Worm (Caenorhabditis elegans) whole organism, young adult: ENCODE measurements around the gene flp-11.

Experiments used
- B0261.1 ChIP-seq: sonication (generic microtip); optimal IDR thresholded peaks from 2 replicates; lab custom pipeline; 2016; ENCODE audit warnings: mild to moderate bottlenecking, missing genetic modification characterization, moderate library complexity, missing compliant biosample characterization
- C17E4.6 ChIP-seq: fragments of 200-800 bp; sonication (Bioruptor generic); IDR thresholded peaks from 2 replicates; pipeline ENCODE4 v1.3.6; 2022; ENCODE audit warnings: missing genetic modification reagents, missing genetic modification characterization, missing compliant biosample characterization
- F22D6.2 ChIP-seq: sonication (generic microtip); optimal IDR thresholded peaks from 2 replicates; lab custom pipeline; 2016; ENCODE audit warnings: mild to moderate bottlenecking, missing genetic modification characterization, missing compliant biosample characterization
- F23B12.7 ChIP-seq: sonication (generic microtip); optimal IDR thresholded peaks from 2 replicates; lab custom pipeline; 2017; ENCODE audit warnings: missing genetic modification characterization, mild to moderate bottlenecking, missing compliant biosample characterization, antibody characterized with exemption, moderate library complexity; ENCODE audit not compliant: insufficient read depth
- F33H1.4 ChIP-seq: fragments of 200-800 bp; sonication (Bioruptor generic); IDR thresholded peaks from 2 replicates; pipeline ENCODE4 v1.3.6; 2022; ENCODE audit warnings: missing genetic modification reagents, missing genetic modification characterization, missing compliant biosample characterization
- F37B4.10 ChIP-seq: fragments of 200-800 bp; sonication (Bioruptor generic); IDR thresholded peaks from 2 replicates; pipeline ENCODE4 v1.3.6; 2022; ENCODE audit warnings: missing genetic modification characterization, missing compliant biosample characterization
- F57A8.1 ChIP-seq: fragments of 200-800 bp; sonication (Bioruptor generic); optimal IDR thresholded peaks from 2 replicates; lab custom pipeline; 2018; ENCODE audit warnings: mild to moderate bottlenecking, missing genetic modification characterization, moderate library complexity, missing compliant biosample characterization
- Y56A3A.18 ChIP-seq: fragments of 200-800 bp; sonication (Bioruptor generic); IDR thresholded peaks from 2 replicates; pipeline ENCODE4 v1.3.6; 2022; ENCODE audit warnings: missing genetic modification reagents, missing genetic modification characterization, missing compliant biosample characterization
- attf-6 ChIP-seq: fragments of 200-800 bp; sonication (Bioruptor generic); IDR thresholded peaks from 2 replicates; pipeline ENCODE4 v1.3.6; 2022; ENCODE audit warnings: missing genetic modification reagents, missing genetic modification characterization, missing compliant biosample characterization
- bed-1 ChIP-seq: fragments of 200-800 bp; sonication (Bioruptor generic); IDR thresholded peaks from 2 replicates; pipeline ENCODE4 v1.3.6; 2022; ENCODE audit warnings: missing genetic modification reagents, missing genetic modification characterization, missing compliant biosample characterization
- cebp-1 ChIP-seq, 2 experiments: fragments of 200-800 bp in 1 of 2; sonication (Bioruptor generic) in 1 of 2; sonication (generic microtip) in 1 of 2; IDR thresholded peaks in 1 of 2; optimal IDR thresholded peaks in 1 of 2; 2 replicates each; pipeline versions ENCODE4 v1.3.6 to Lab custom; 2017 to 2022; ENCODE audit warnings: missing compliant biosample characterization in 2 of 2, missing genetic modification characterization in 2 of 2, mild to moderate bottlenecking in 1 of 2, missing genetic modification reagents in 1 of 2, moderate library complexity in 1 of 2
- ceh-100 ChIP-seq: fragments of 200-800 bp; sonication (Bioruptor generic); IDR thresholded peaks from 2 replicates; pipeline ENCODE4 v1.3.6; 2022; ENCODE audit warnings: missing genetic modification reagents, missing genetic modification characterization, missing compliant biosample characterization
- ceh-40 ChIP-seq: fragments of 200-800 bp; sonication (Bioruptor generic); IDR thresholded peaks from 2 replicates; pipeline ENCODE4 v1.3.6; 2022; ENCODE audit warnings: missing genetic modification characterization, missing compliant biosample characterization
- ceh-91 ChIP-seq: fragments of 200-800 bp; sonication (Bioruptor generic); IDR thresholded peaks from 2 replicates; pipeline ENCODE4 v1.3.6; 2022; ENCODE audit warnings: missing genetic modification reagents, missing genetic modification characterization, missing compliant biosample characterization
- chd-7 ChIP-seq: sonication (generic microtip); optimal IDR thresholded peaks from 2 replicates; lab custom pipeline; 2016; ENCODE audit warnings: mild to moderate bottlenecking, missing genetic modification characterization, moderate library complexity, missing compliant biosample characterization
- dox-1 ChIP-seq: fragments of 200-800 bp; sonication (Bioruptor generic); IDR thresholded peaks from 2 replicates; pipeline ENCODE4 v1.3.6; 2022; ENCODE audit warnings: missing genetic modification reagents, missing genetic modification characterization, missing compliant biosample characterization
- dpl-1 ChIP-seq: fragments of 150-350 bp; optimal IDR thresholded peaks from 2 replicates; lab custom pipeline; 2014; ENCODE audit warnings: missing biosample characterization, missing genetic modification reagents, missing genetic modification characterization
- efl-1 ChIP-seq: fragments of 150-350 bp; optimal IDR thresholded peaks from 2 replicates; lab custom pipeline; 2014; ENCODE audit warnings: missing biosample characterization, missing genetic modification reagents, missing genetic modification characterization
- egrh-3 ChIP-seq: fragments of 200-800 bp; sonication (Bioruptor generic); IDR thresholded peaks from 2 replicates; pipeline ENCODE4 v1.3.6; 2022; ENCODE audit warnings: missing genetic modification reagents, missing genetic modification characterization, missing compliant biosample characterization
- hmg-1.2 ChIP-seq: fragments of 200-800 bp; sonication (Bioruptor generic); IDR thresholded peaks from 2 replicates; pipeline ENCODE4 v1.3.6; 2022; ENCODE audit warnings: missing genetic modification reagents, missing genetic modification characterization, missing compliant biosample characterization
- let-607 ChIP-seq, 2 experiments: fragments of 200-800 bp in 1 of 2; sonication (Bioruptor generic) in 1 of 2; sonication (generic microtip) in 1 of 2; optimal IDR thresholded peaks; 2 replicates each; lab custom pipeline; 2016 to 2018; ENCODE audit warnings: mild to moderate bottlenecking in 2 of 2, missing compliant biosample characterization in 2 of 2, missing genetic modification characterization in 2 of 2, moderate library complexity in 2 of 2, missing genotype in 1 of 2
- lin-26 ChIP-seq: fragments of 200-800 bp; sonication (Bioruptor generic); IDR thresholded peaks from 2 replicates; pipeline ENCODE4 v1.3.6; 2022; ENCODE audit warnings: missing genetic modification reagents, missing genetic modification characterization, missing compliant biosample characterization
- lin-35 ChIP-seq, 3 experiments: fragments of 150-350 bp in 2 of 3; sonication (generic microtip) in 1 of 3; optimal IDR thresholded peaks; 2 replicates each; lab custom pipeline; 2014 to 2018; ENCODE audit warnings: missing biosample characterization in 3 of 3, missing genetic modification characterization in 3 of 3, missing genetic modification reagents in 3 of 3
- madf-3 ChIP-seq: fragments of 200-800 bp; sonication (Bioruptor generic); IDR thresholded peaks from 2 replicates; pipeline ENCODE4 v1.3.6; 2022; ENCODE audit warnings: missing genetic modification reagents, missing genetic modification characterization, missing compliant biosample characterization
- mcd-1 ChIP-seq: fragments of 200-800 bp; sonication (Bioruptor generic); IDR thresholded peaks from 2 replicates; pipeline ENCODE4 v1.3.6; 2022; ENCODE audit warnings: missing genetic modification reagents, missing genetic modification characterization, missing compliant biosample characterization
- mes-4 ChIP-seq: sonication (generic microtip); optimal IDR thresholded peaks from 2 replicates; lab custom pipeline; 2016; ENCODE audit warnings: missing genotype, missing genetic modification characterization, missing compliant biosample characterization
- mxl-1 ChIP-seq: sonication (generic microtip); optimal IDR thresholded peaks from 2 replicates; lab custom pipeline; 2016; ENCODE audit warnings: missing genetic modification characterization, missing compliant biosample characterization
- nhr-27 ChIP-seq: fragments of 200-800 bp; sonication (Bioruptor generic); optimal IDR thresholded peaks from 2 replicates; lab custom pipeline; 2018; ENCODE audit warnings: mild to moderate bottlenecking, missing genetic modification characterization, moderate library complexity, missing compliant biosample characterization
- pbrm-1 ChIP-seq: fragments of 200-800 bp; sonication (Bioruptor generic); IDR thresholded peaks from 2 replicates; pipeline ENCODE4 v1.3.6; 2022; ENCODE audit warnings: missing genetic modification reagents, missing genetic modification characterization, missing compliant biosample characterization
- rcor-1 ChIP-seq: fragments of 200-800 bp; sonication (Bioruptor generic); IDR thresholded peaks from 2 replicates; pipeline ENCODE4 v1.3.6; 2022; ENCODE audit warnings: missing genetic modification reagents, missing genetic modification characterization, missing compliant biosample characterization
- sdz-38 ChIP-seq: sonication (generic microtip); optimal IDR thresholded peaks from 2 replicates; lab custom pipeline; 2016; ENCODE audit warnings: missing genotype, missing genetic modification characterization, missing compliant biosample characterization
- snpc-1.1 ChIP-seq: sonication (generic microtip); optimal IDR thresholded peaks from 2 replicates; lab custom pipeline; 2017; ENCODE audit warnings: missing genetic modification characterization, mild to moderate bottlenecking, missing compliant biosample characterization, antibody characterized with exemption, moderate library complexity, missing genotype, missing genetic modification reagents; ENCODE audit not compliant: insufficient read depth
- tbx-9 ChIP-seq: sonication (generic microtip); optimal IDR thresholded peaks from 2 replicates; lab custom pipeline; 2016; ENCODE audit warnings: borderline replicate concordance, missing genetic modification characterization, inconsistent platforms, missing compliant biosample characterization
- zfh-2 ChIP-seq: fragments of 200-800 bp; sonication (Bioruptor generic); conservative IDR thresholded peaks from 2 replicates; pipeline ENCODE4 v1.3.6; 2022; ENCODE audit warnings: missing genetic modification reagents, missing genetic modification characterization, missing compliant biosample characterization
- ztf-18 ChIP-seq: sonication (generic microtip); optimal IDR thresholded peaks from 2 replicates; lab custom pipeline; 2016; ENCODE audit warnings: missing genotype, mild to moderate bottlenecking, missing genetic modification characterization, missing compliant biosample characterization
- ztf-26 ChIP-seq: sonication (generic microtip); optimal IDR thresholded peaks from 2 replicates; lab custom pipeline; 2017; ENCODE audit warnings: missing genetic modification characterization, missing compliant biosample characterization

flp-11 gene

ce11 chrX:4654057-4654456, 23.9 kb downstream of the flp-11 start, which contains the start of gene ceh-1 (continued):
- TF ChIP-seq pbrm-1 (GFP tag; lab: Robert Waterston, UW) = no peak
- TF ChIP-seq, all 124 proteins: peak for 0

- TF ChIP-seq F33H1.4 = no peak
- no peak for TF ChIP-seq F57A8.1 (GFP tag; lab: Kevin White, UChicago)
- TF ChIP-seq snpc-1.1 (tag; lab: Kevin White, UChicago) = no peak
- TF ChIP-seq F23B12.7 (tag; lab: Kevin White, UChicago) = no peak
- no peak for TF ChIP-seq nhr-27
- TF ChIP-seq ceh-100 (GFP tag; lab: Robert Waterston, UW) = no peak
- no peak for TF ChIP-seq ztf-26 (tag; lab: Kevin White, UChicago)
- no peak for TF ChIP-seq let-607 (tag; optimal IDR thresholded peaks at IDR 0.05; lab: Kevin White, UChicago)
- TF ChIP-seq chd-7 (tag; lab: Kevin White, UChicago) = no peak
- TF ChIP-seq tbx-9 = no peak
- no peak for TF ChIP-seq madf-3 (GFP tag; lab: Robert Waterston, UW)
- no peak for TF ChIP-seq dpl-1
Observed at ce11 chrX:4652950-4653349, 25.0 kb downstream of the flp-11 start.

ce11 chrX:4651428-4651827, 26.5 kb downstream of the flp-11 start:
- TF ChIP-seq hmg-1.2 (GFP tag; lab: Robert Waterston, UW) (no peak), bed-1 (0 out of 2 replicates have a peak, but pooled peaks have one; percentile 55)
- TF ChIP-seq, all 124 proteins: peak for 1

ce11 chrX:4649097-4649496, 28.8 kb downstream of the flp-11 start, which contains the start of gene ent-5:
TSS of gene ent-5 (minus strand) at chrX:4649197.
- no peak for TF ChIP-seq lin-35 (GFP tag; optimal IDR thresholded peaks at IDR 0.05; lab: Kevin White, UChicago)
- no peak for TF ChIP-seq cebp-1 (GFP tag; IDR thresholded peaks at IDR 0.05; lab: Robert Waterston, UW)
- no peak for TF ChIP-seq cebp-1 (tag; optimal IDR thresholded peaks at IDR 0.05; lab: Kevin White, UChicago)
- TF ChIP-seq ceh-40 (GFP tag; lab: Robert Waterston, UW) = no peak
- no peak for TF ChIP-seq F37B4.10 (GFP tag; lab: Robert Waterston, UW)
- peak; percentile 33 for TF ChIP-seq efl-1
- TF ChIP-seq F22D6.2 (tag; lab: Kevin White, UChicago) = no peak
- no peak for TF ChIP-seq mes-4 (tag; lab: Kevin White, UChicago)
- TF ChIP-seq, all 124 proteins: peak for 1

- no peak for TF ChIP-seq egrh-3 (GFP tag; lab: Robert Waterston, UW)
- no peak for TF ChIP-seq mcd-1 (GFP tag; lab: Robert Waterston, UW)
- no peak for TF ChIP-seq C17E4.6
- no peak for TF ChIP-seq rcor-1 (GFP tag; lab: Robert Waterston, UW)
- no peak for TF ChIP-seq F33H1.4
- TF ChIP-seq mxl-1 (tag; lab: Kevin White, UChicago) = no peak
- no peak for TF ChIP-seq sdz-38 (tag; lab: Kevin White, UChicago)
- TF ChIP-seq B0261.1 = no peak
- TF ChIP-seq Y56A3A.18 = no peak
- TF ChIP-seq dpl-1 = no peak
- TF ChIP-seq dox-1 (GFP tag; lab: Robert Waterston, UW) = no peak
- TF ChIP-seq zfh-2 (GFP tag; lab: Robert Waterston, UW) = no peak
- no peak for TF ChIP-seq attf-6 (GFP tag; lab: Robert Waterston, UW)
- no peak for TF ChIP-seq ceh-91 (GFP tag; lab: Robert Waterston, UW)
- no peak for TF ChIP-seq F37B4.10 (GFP tag; lab: Robert Waterston, UW)
- no peak for TF ChIP-seq ztf-18
- no peak for TF ChIP-seq F57A8.1 (GFP tag; lab: Kevin White, UChicago)
- TF ChIP-seq efl-1 = no peak
- no peak for TF ChIP-seq lin-26 (GFP tag; lab: Robert Waterston, UW)
Observed at ce11 chrX:4647104-4647503, 30.8 kb downstream of the flp-11 start, which contains the start of gene C46C11.4. TSS of gene C46C11.4 (minus strand) at chrX:4647204.
